Worm (Caenorhabditis elegans): ENCODE measurements around the gene T07D1.3.
A peak's percentile ranks its signal among the peaks of the same experiment; 100 is the strongest.

T07D1.3 gene

DNA sequence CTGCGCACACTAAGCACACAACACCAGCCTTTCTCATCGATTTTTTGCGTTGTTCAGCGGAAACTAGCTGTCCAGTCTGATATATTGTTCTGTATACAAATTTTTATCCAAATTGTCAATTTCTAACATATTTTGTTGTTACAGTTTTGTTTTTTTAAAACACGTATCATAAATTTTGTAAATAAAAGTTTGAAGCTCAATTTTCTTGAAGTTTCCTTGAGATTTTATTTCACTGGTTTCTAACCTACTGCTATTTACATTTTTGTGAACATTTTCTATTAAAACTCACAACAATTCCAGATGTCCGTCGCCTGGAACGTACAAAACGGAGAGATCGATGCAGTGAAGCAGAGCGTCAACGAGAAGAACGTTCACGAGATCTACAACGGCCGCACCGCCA lies 36.0 kb downstream of the T07D1.3 start, which contains the start of gene mtpn-1:
TSS of gene mtpn-1 (plus strand) at position 301 of the 400 bp plus-strand sequence.
- TF ChIP-seq mep-1 (tag; optimal IDR thresholded peaks at IDR 0.05) = no peak
- peak; percentile 56 for TF ChIP-seq nhr-85 (tag)

DNA sequence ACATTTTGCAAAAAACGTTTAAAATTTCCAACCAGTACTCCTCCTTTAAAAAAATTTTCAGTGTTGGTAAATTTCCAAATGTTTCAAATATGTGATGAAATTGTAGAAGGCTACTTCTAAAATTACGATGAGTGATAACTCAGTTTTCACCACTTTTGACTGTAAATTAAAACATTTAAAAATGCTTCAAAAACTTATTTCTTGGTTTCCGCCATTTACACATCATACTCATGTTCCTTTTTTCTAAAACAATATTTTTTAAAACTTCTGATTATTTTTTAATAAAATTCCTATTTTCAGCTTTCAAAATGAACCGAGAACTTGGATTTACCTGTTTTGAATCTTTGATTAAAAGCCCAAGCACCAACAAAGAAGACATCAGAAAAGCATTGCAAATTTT lies 39.5 kb downstream of the T07D1.3 start, which contains the start of gene C43H6.4:
TSS of gene C43H6.4 (plus strand) at position 301 of the 400 bp plus-strand sequence.
- TF ChIP-seq dsc-1 (tag; optimal IDR thresholded peaks at IDR 0.05) = no peak
- TF ChIP-seq unc-62 (GFP tag; optimal IDR thresholded peaks at IDR 0.05) = no peak
- no peak for TF ChIP-seq xbp-1 (tag; optimal IDR thresholded peaks at IDR 0.05)
- no peak for TF ChIP-seq hlh-4 (tag; optimal IDR thresholded peaks at IDR 0.05)
- TF ChIP-seq hpl-2 (GFP tag; optimal IDR thresholded peaks at IDR 0.05) = no peak
- no peak for TF ChIP-seq mef-2 (tag; optimal IDR thresholded peaks at IDR 0.05)
- no peak for TF ChIP-seq ceh-88 (GFP tag; IDR thresholded peaks at IDR 0.05)
- no peak for TF ChIP-seq nhr-90 (tag; optimal IDR thresholded peaks at IDR 0.05; ENCODE audit: poor library complexity)
- no peak for TF ChIP-seq elt-3 (tag; optimal IDR thresholded peaks at IDR 0.05)
- TF ChIP-seq egl-13 (tag; optimal IDR thresholded peaks at IDR 0.05) = no peak
- no peak for TF ChIP-seq alr-1 (tag; optimal IDR thresholded peaks at IDR 0.05; ENCODE audit: borderline replicate concordance)
- TF ChIP-seq ztf-4 (tag; optimal IDR thresholded peaks at IDR 0.05) = no peak
- no peak for TF ChIP-seq efl-1 (optimal IDR thresholded peaks at IDR 0.05)
- no peak for TF ChIP-seq efl-1 (GFP tag; optimal IDR thresholded peaks at IDR 0.05 in 1 of 2)
- TF ChIP-seq mep-1 (tag; optimal IDR thresholded peaks at IDR 0.05) = no peak
- no peak for TF ChIP-seq nhr-71 (tag; optimal IDR thresholded peaks at IDR 0.05)
- TF ChIP-seq lin-39 (tag; optimal IDR thresholded peaks at IDR 0.05) = no peak
- no peak for TF ChIP-seq ceh-63 (GFP tag; optimal IDR thresholded peaks at IDR 0.05)
- TF ChIP-seq lsy-2 (tag; optimal IDR thresholded peaks at IDR 0.05) = no peak

DNA sequence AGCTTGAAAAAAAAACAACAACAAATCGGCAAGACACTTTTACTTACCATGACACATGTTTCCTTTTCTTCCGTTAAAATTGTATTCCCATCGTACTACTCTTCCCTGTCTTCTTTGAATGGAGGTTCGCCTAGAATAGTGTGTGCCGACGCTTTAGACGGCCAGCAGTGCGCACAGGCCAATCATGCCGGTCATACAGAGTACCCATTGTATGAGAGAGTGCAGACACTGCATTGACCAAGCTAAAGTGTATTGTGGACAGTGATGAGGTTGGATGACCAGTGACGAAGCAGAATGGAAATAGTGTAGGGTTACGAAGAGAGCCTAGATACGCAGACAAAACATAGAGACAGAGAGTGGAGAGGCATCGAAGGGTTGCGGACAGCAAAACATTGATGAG lies 41.3 kb downstream of the T07D1.3 start, which contains the start of gene dhhc-9:
TSS of gene dhhc-9 (minus strand) at position 154 of the 400 bp plus-strand sequence.
- TF ChIP-seq ceh-63 (GFP tag; optimal IDR thresholded peaks at IDR 0.05) (no peak), mef-2 (tag; optimal IDR thresholded peaks at IDR 0.05) (no peak), tbx-2 (tag; optimal IDR thresholded peaks at IDR 0.05) (peak; percentile 50), C04F5.9 (tag; optimal IDR thresholded peaks at IDR 0.05) (no peak), ceh-8 (GFP tag; optimal IDR thresholded peaks at IDR 0.05) (peak; percentile 45), isw-1 (GFP tag; IDR thresholded peaks at IDR 0.05) (peak; percentile 35), nhr-11 (tag; optimal IDR thresholded peaks at IDR 0.05) (no peak), efl-1 (optimal IDR thresholded peaks at IDR 0.05) (peak; percentile 71 to 95), efl-1 (GFP tag; optimal IDR thresholded peaks at IDR 0.05 in 1 of 2) (no peak), nhr-76 (tag; optimal IDR thresholded peaks at IDR 0.05) (no peak), ceh-88 (GFP tag; IDR thresholded peaks at IDR 0.05) (no peak), nhr-237 (tag; optimal IDR thresholded peaks at IDR 0.05) (no peak), unc-130 (tag; optimal IDR thresholded peaks at IDR 0.05) (no peak), mep-1 (tag; optimal IDR thresholded peaks at IDR 0.05) (peak; percentile 68), swsn-7 (tag; optimal IDR thresholded peaks at IDR 0.05) (peak; percentile 69), fkh-10 (GFP tag; optimal IDR thresholded peaks at IDR 0.05) (no peak), sptf-1 (tag; optimal IDR thresholded peaks at IDR 0.05) (no peak), xbp-1 (tag; optimal IDR thresholded peaks at IDR 0.05) (peak; percentile 44), elt-3 (tag; optimal IDR thresholded peaks at IDR 0.05) (peak in 1 of 6 experiments; percentile 7), elt-2 (tag; optimal IDR thresholded peaks at IDR 0.05) (peak; percentile 13), fkh-8 (tag; optimal IDR thresholded peaks at IDR 0.05) (peak; percentile 18), ztf-4 (tag; optimal IDR thresholded peaks at IDR 0.05) (no peak), ets-5 (GFP tag; IDR thresholded peaks at IDR 0.05) (no peak), lin-13 (GFP tag; optimal IDR thresholded peaks at IDR 0.05) (no peak), fkh-4 (tag; optimal IDR thresholded peaks at IDR 0.05; ENCODE audit: borderline replicate concordance) (no peak), ceh-90 (tag; optimal IDR thresholded peaks at IDR 0.05) (no peak), efl-3 (GFP tag; optimal IDR thresholded peaks at IDR 0.05) (no peak), nhr-28 (tag; optimal IDR thresholded peaks at IDR 0.05) (no peak), snpc-4 (tag; optimal IDR thresholded peaks at IDR 0.05) (peak; percentile 43), skn-1 (tag; optimal IDR thresholded peaks at IDR 0.05) (peak; percentile 89), egl-13 (tag; optimal IDR thresholded peaks at IDR 0.05) (no peak), unc-62 (GFP tag; optimal IDR thresholded peaks at IDR 0.05) (no peak), vab-15 (tag; optimal IDR thresholded peaks at IDR 0.05) (no peak), pqm-1 (tag; optimal IDR thresholded peaks at IDR 0.05) (no peak), hlh-17 (GFP tag; optimal IDR thresholded peaks at IDR 0.05; ENCODE audit: borderline replicate concordance) (no peak), ces-1 (GFP tag; optimal IDR thresholded peaks at IDR 0.05) (no peak), tlp-1 (tag; optimal IDR thresholded peaks at IDR 0.05) (no peak), nhr-19 (GFP tag; conservative IDR thresholded peaks at IDR 0.05) (peak; percentile 30; the same call in 1 of the 2 replicates), nhr-47 (tag; optimal IDR thresholded peaks at IDR 0.05) (peak; percentile 64), nhr-71 (tag; optimal IDR thresholded peaks at IDR 0.05) (peak; percentile 73)
